Fruit fly (Drosophila melanogaster) whole organism, adult: Measurements from ENCODE around the gene ckd.

Experiments
- CG11617 ChIP-seq: fragments of 200-800 bp; sonication (Bioruptor generic); optimal IDR thresholded peaks from 2 replicates; lab custom pipeline; 2017; ENCODE audit warnings: mild to moderate bottlenecking, missing biosample characterization, missing genetic modification reagents, missing genetic modification characterization
- CG14711 ChIP-seq: fragments of 200-800 bp; sonication (Bioruptor generic); optimal IDR thresholded peaks from 2 replicates; lab custom pipeline; 2018; ENCODE audit warnings: missing biosample characterization, mild to moderate bottlenecking, missing genetic modification characterization, moderate library complexity
- CG7101 ChIP-seq: fragments of 200-800 bp; sonication (Bioruptor generic); optimal IDR thresholded peaks from 2 replicates; lab custom pipeline; 2018; ENCODE audit warnings: missing biosample characterization, mild to moderate bottlenecking, missing genetic modification characterization, moderate library complexity
- cnc ChIP-seq, 2 experiments: fragments of >200 bp; optimal IDR thresholded peaks; 2 replicates each; lab custom pipeline; 2017
- kay ChIP-seq: fragments of 200-800 bp; sonication (Bioruptor generic); peaks from one replicate; lab custom pipeline; 2016; ENCODE audit warnings: missing biosample characterization, missing genetic modification characterization, borderline replicate concordance
- pad ChIP-seq: fragments of 200-800 bp; sonication (Bioruptor generic); optimal IDR thresholded peaks from 3 replicates; lab custom pipeline; 2017; ENCODE audit warnings: missing biosample characterization, missing genetic modification characterization, mild to moderate bottlenecking, moderate library complexity, missing genetic modification reagents
- toe ChIP-seq: fragments of 200-800 bp; sonication (Bioruptor generic); optimal IDR thresholded peaks from 2 replicates; lab custom pipeline; 2016; ENCODE audit warnings: missing biosample characterization, missing genetic modification characterization

dm6 chr3L:3284900-3285299 is 27.2 kb downstream of the ckd start:
- TF ChIP-seq CG11617 (GFP tag; lab: Kevin White, UChicago) = no peak
- TF ChIP-seq pad (GFP tag; lab: Kevin White, UChicago) = no peak
- no peak for TF ChIP-seq toe (GFP tag; lab: Kevin White, UChicago)
- TF ChIP-seq cnc (optimal IDR thresholded peaks at IDR 0.05; lab: Kevin White, UChicago) = no peak
- no peak for TF ChIP-seq CG14711
- no peak for TF ChIP-seq CG7101 (tag; lab: Kevin White, UChicago)
- TF ChIP-seq kay (GFP tag; lab: Kevin White, UChicago) = no peak
